Worm (Caenorhabditis elegans): ENCODE results near the gene dsl-7.

The dsl-7 gene

ce11 chrV:13006754-13007153, 13.8 kb downstream of the dsl-7 start (continued):
- TF ChIP-seq rec-8 (tag; optimal IDR thresholded peaks at IDR 0.05) (no peak), ceh-79 (tag; optimal IDR thresholded peaks at IDR 0.05) (no peak), hlh-26 (GFP tag; conservative IDR thresholded peaks at IDR 0.05) (no peak), madf-3 (GFP tag; IDR thresholded peaks at IDR 0.05) (0 out of 2 replicates have a peak, but pooled peaks have one; percentile 2), repo-1 (tag; optimal IDR thresholded peaks at IDR 0.05) (no peak), rcor-1 (GFP tag; IDR thresholded peaks at IDR 0.05) (no peak), madf-8 (GFP tag; conservative IDR thresholded peaks at IDR 0.05) (no peak), ztf-26 (tag; optimal IDR thresholded peaks at IDR 0.05) (no peak), ZK185.1 (tag; optimal IDR thresholded peaks at IDR 0.05; ENCODE audit: poor library complexity, severe bottlenecking) (no peak), F57C9.4 (tag; optimal IDR thresholded peaks at IDR 0.05) (no peak), attf-5 (GFP tag; optimal IDR thresholded peaks at IDR 0.05) (no peak), ceh-91 (GFP tag; IDR thresholded peaks at IDR 0.05) (no peak), F33H1.4 (GFP tag; IDR thresholded peaks at IDR 0.05) (0 out of 2 replicates have a peak, but pooled peaks have one; percentile 7), let-607 (tag; optimal IDR thresholded peaks at IDR 0.05) (no peak), ztf-6 (GFP tag; IDR thresholded peaks at IDR 0.05) (no peak), mel-28 (tag; optimal IDR thresholded peaks at IDR 0.05; ENCODE audit: borderline replicate concordance) (no peak), F10E7.11 (tag; optimal IDR thresholded peaks at IDR 0.05) (no peak), Y53G8AR.9 (GFP tag; conservative IDR thresholded peaks at IDR 0.05) (peak; percentile 25; the same call in 1 of the 2 replicates), sptf-2 (GFP tag; optimal IDR thresholded peaks at IDR 0.05) (no peak), fkh-3 (tag; optimal IDR thresholded peaks at IDR 0.05) (no peak), F52B5.7 (tag; optimal IDR thresholded peaks at IDR 0.05) (no peak), hsf-1 (GFP tag; IDR thresholded peaks at IDR 0.05) (peak; percentile 47; the same call in 1 of the 2 replicates), dpl-1 (GFP tag; optimal IDR thresholded peaks at IDR 0.05) (no peak), sea-2 (GFP tag; IDR thresholded peaks at IDR 0.05) (no peak), hrde-1 (tag; optimal IDR thresholded peaks at IDR 0.05; ENCODE audit: borderline replicate concordance) (peak; percentile 88), ztf-25 (GFP tag; IDR thresholded peaks at IDR 0.05) (no peak), ztf-28 (GFP tag; IDR thresholded peaks at IDR 0.05) (no peak), Y79H2A.3 (GFP tag; conservative IDR thresholded peaks at IDR 0.05) (no peak), zim-3 (tag; optimal IDR thresholded peaks at IDR 0.05) (no peak), nhr-27 (tag; optimal IDR thresholded peaks at IDR 0.05) (no peak), T07F8.4 (tag; optimal IDR thresholded peaks at IDR 0.05) (no peak), ztf-18 (tag; optimal IDR thresholded peaks at IDR 0.05) (no peak), aptf-2 (GFP tag; conservative IDR thresholded peaks at IDR 0.05) (no peak), let-526 (GFP tag; IDR thresholded peaks at IDR 0.05) (no peak), bed-1 (GFP tag; IDR thresholded peaks at IDR 0.05) (no peak), xnd-1 (tag; optimal IDR thresholded peaks at IDR 0.05) (no peak), dox-1 (GFP tag; IDR thresholded peaks at IDR 0.05) (no peak; the same call in 1 of the 2 replicates), tbx-9 (tag; optimal IDR thresholded peaks at IDR 0.05; ENCODE audit: borderline replicate concordance) (no peak), atf-7 (tag; optimal IDR thresholded peaks at IDR 0.05) (no peak), ceh-58 (GFP tag; IDR thresholded peaks at IDR 0.05) (no peak), nhr-120 (GFP tag; IDR thresholded peaks at IDR 0.05) (no peak), F37B4.10 (GFP tag; IDR thresholded peaks at IDR 0.05) (no peak), mxl-1 (tag; optimal IDR thresholded peaks at IDR 0.05) (peak; percentile 20), B0035.1 (tag; optimal IDR thresholded peaks at IDR 0.05) (no peak), attf-3 (GFP tag; conservative IDR thresholded peaks at IDR 0.05) (no peak), sdz-38 (tag; optimal IDR thresholded peaks at IDR 0.05) (no peak), Y53F4B.3 (GFP tag; IDR thresholded peaks at IDR 0.05) (no peak), madf-6 (GFP tag; IDR thresholded peaks at IDR 0.05) (peak; percentile 49; the same call in 1 of the 2 replicates)

All from whole organism, young adult.